Fruit fly (Drosophila melanogaster) whole organism, embryonic: ENCODE measurements around the gene CG13131.

Experiments used
- Atf6 ChIP-seq: fragments of 200-800 bp; sonication (Bioruptor generic); IDR thresholded peaks from 2 replicates; pipeline ENCODE4 v1.3.6; 2022; ENCODE audit warnings: missing biosample characterization, missing genetic modification characterization
- BEAF-32 ChIP-seq: fragments of 200-800 bp; sonication (Bioruptor generic); optimal IDR thresholded peaks from 3 replicates; lab custom pipeline; 2017; ENCODE audit warnings: missing biosample characterization, missing genetic modification characterization, mild to moderate bottlenecking, moderate library complexity, missing genetic modification reagents
- CG10431 ChIP-seq: fragments of 200-800 bp; sonication (Bioruptor generic); optimal IDR thresholded peaks from 3 replicates; lab custom pipeline; 2018; ENCODE audit warnings: missing biosample characterization, mild to moderate bottlenecking, missing genetic modification characterization
- CG10654 ChIP-seq: fragments of 200-800 bp; sonication (Bioruptor generic); optimal IDR thresholded peaks from 2 replicates; lab custom pipeline; 2016; ENCODE audit warnings: missing biosample characterization, missing genetic modification characterization
- CG12659 ChIP-seq: fragments of 200-800 bp; sonication (Bioruptor generic); optimal IDR thresholded peaks from 3 replicates; lab custom pipeline; 2017; ENCODE audit warnings: mild to moderate bottlenecking, missing biosample characterization, missing genetic modification reagents, missing genetic modification characterization
- CG12744 ChIP-seq: fragments of 200-800 bp; sonication (Bioruptor generic); optimal IDR thresholded peaks from 2 replicates; lab custom pipeline; 2016; ENCODE audit warnings: missing biosample characterization, missing genetic modification characterization
- CG13287 ChIP-seq: fragments of 200-800 bp; sonication (Bioruptor generic); IDR thresholded peaks from 2 replicates; pipeline ENCODE4 v1.3.6; 2022; ENCODE audit warnings: missing biosample characterization, missing genetic modification characterization; ENCODE audit not compliant: partially characterized antibody
- CG13424 ChIP-seq: fragments of 200-800 bp; sonication (Bioruptor generic); optimal IDR thresholded peaks from 2 replicates; lab custom pipeline; 2019; ENCODE audit warnings: missing biosample characterization, mild to moderate bottlenecking, missing genetic modification characterization, moderate library complexity
- CG13775 ChIP-seq: fragments of 200-800 bp; sonication (Bioruptor generic); optimal IDR thresholded peaks from 3 replicates; lab custom pipeline; 2017; ENCODE audit warnings: missing biosample characterization, mild to moderate bottlenecking, missing genetic modification characterization
- CG15479 ChIP-seq: fragments of 200-800 bp; sonication (Bioruptor generic); optimal IDR thresholded peaks from 3 replicates; lab custom pipeline; 2019; ENCODE audit warnings: missing biosample characterization, mild to moderate bottlenecking, missing genetic modification characterization, moderate library complexity
- CG16813 ChIP-seq: fragments of 200-800 bp; sonication (Bioruptor generic); IDR thresholded peaks from 3 replicates; pipeline ENCODE4 v1.3.6; 2022; ENCODE audit warnings: missing biosample characterization, missing genetic modification characterization; ENCODE audit not compliant: partially characterized antibody
- CG17912 ChIP-seq: fragments of 200-800 bp; sonication (Bioruptor generic); optimal IDR thresholded peaks from 2 replicates; lab custom pipeline; 2018; ENCODE audit warnings: missing biosample characterization, mild to moderate bottlenecking, missing genetic modification characterization
- CG2199 ChIP-seq: fragments of 200-800 bp; sonication (Bioruptor generic); IDR thresholded peaks from 3 replicates; pipeline ENCODE4 v1.3.6; 2022; ENCODE audit warnings: missing biosample characterization, missing genetic modification characterization
- CG2712 ChIP-seq: fragments of 200-800 bp; optimal IDR thresholded peaks from 3 replicates; lab custom pipeline; 2019; ENCODE audit warnings: missing biosample characterization, mild to moderate bottlenecking, missing genetic modification characterization, moderate library complexity
- CG32772 ChIP-seq: fragments of 200-800 bp; sonication (Bioruptor generic); IDR thresholded peaks from 2 replicates; pipeline ENCODE4 v1.3.6; 2022; ENCODE audit warnings: missing biosample characterization, missing genetic modification characterization
- CG33557 ChIP-seq: fragments of 200-800 bp; sonication (Bioruptor generic); optimal IDR thresholded peaks from 2 replicates; lab custom pipeline; 2019; ENCODE audit warnings: missing biosample characterization, mild to moderate bottlenecking, missing genetic modification characterization, moderate library complexity
- CG34224 ChIP-seq: fragments of 200-800 bp; sonication (Bioruptor generic); IDR thresholded peaks from 3 replicates; pipeline ENCODE4 v1.3.6; 2022; ENCODE audit warnings: missing biosample characterization, missing genetic modification characterization; ENCODE audit not compliant: partially characterized antibody
- CG3838 ChIP-seq: fragments of 200-800 bp; sonication (Bioruptor generic); optimal IDR thresholded peaks from 3 replicates; lab custom pipeline; 2016; ENCODE audit warnings: missing biosample characterization, missing genetic modification characterization
- CG6272 ChIP-seq: fragments of 200-800 bp; sonication (Bioruptor generic); IDR thresholded peaks from 2 replicates; pipeline ENCODE4 v1.3.6; 2022; ENCODE audit warnings: missing biosample characterization, missing genetic modification characterization
- CG6854 ChIP-seq: fragments of 200-800 bp; sonication (Bioruptor generic); optimal IDR thresholded peaks from 3 replicates; lab custom pipeline; 2017; ENCODE audit warnings: missing biosample characterization, mild to moderate bottlenecking, missing genetic modification characterization
- CG9797 ChIP-seq: fragments of 200-800 bp; sonication (Bioruptor generic); optimal IDR thresholded peaks from 3 replicates; lab custom pipeline; 2018; ENCODE audit warnings: missing biosample characterization, mild to moderate bottlenecking, missing genetic modification characterization
- CoRest ChIP-seq: fragments of 200-800 bp; sonication (Bioruptor generic); optimal IDR thresholded peaks from 3 replicates; lab custom pipeline; 2018; ENCODE audit warnings: missing biosample characterization, mild to moderate bottlenecking, missing genetic modification characterization, moderate library complexity
- Drgx ChIP-seq: fragments of 200-800 bp; sonication (Bioruptor generic); IDR thresholded peaks from 2 replicates; pipeline ENCODE4 v1.3.6; 2022; ENCODE audit warnings: missing biosample characterization, missing genetic modification characterization
- E2f1 ChIP-seq: fragments of 200-800 bp; sonication (Bioruptor generic); IDR thresholded peaks from 2 replicates; pipeline ENCODE4 v1.3.6; 2022; ENCODE audit warnings: missing biosample characterization, missing genetic modification characterization
- Fer3 ChIP-seq: fragments of 200-800 bp; sonication (Bioruptor generic); optimal IDR thresholded peaks from 2 replicates; lab custom pipeline; 2018; ENCODE audit warnings: missing biosample characterization, mild to moderate bottlenecking, missing genetic modification characterization, moderate library complexity
- MTF-1 ChIP-seq: fragments of 200-800 bp; sonication (Bioruptor generic); optimal IDR thresholded peaks from 2 replicates; lab custom pipeline; 2018; ENCODE audit warnings: missing biosample characterization, mild to moderate bottlenecking, missing genetic modification characterization, borderline replicate concordance
- Meics ChIP-seq: fragments of 200-800 bp; sonication (Bioruptor generic); optimal IDR thresholded peaks from 2 replicates; lab custom pipeline; 2017; ENCODE audit warnings: missing biosample characterization, mild to moderate bottlenecking, missing genetic modification characterization
- Nf-YA ChIP-seq: fragments of 200-800 bp; sonication (Bioruptor generic); IDR thresholded peaks from 2 replicates; pipeline ENCODE4 v1.3.6; 2022; ENCODE audit warnings: missing biosample characterization, missing genetic modification characterization
- Nf-YB ChIP-seq: fragments of 200-800 bp; sonication (Bioruptor generic); optimal IDR thresholded peaks from 3 replicates; lab custom pipeline; 2019; ENCODE audit warnings: missing biosample characterization, mild to moderate bottlenecking, missing genetic modification characterization, moderate library complexity
- YL-1 ChIP-seq: fragments of 200-800 bp; sonication (Bioruptor generic); optimal IDR thresholded peaks from 3 replicates; lab custom pipeline; 2017; ENCODE audit warnings: missing biosample characterization, mild to moderate bottlenecking, missing genetic modification characterization
- ash1 ChIP-seq: fragments of 200-800 bp; sonication (Bioruptor generic); optimal IDR thresholded peaks from 2 replicates; lab custom pipeline; 2018; ENCODE audit warnings: missing biosample characterization, mild to moderate bottlenecking, missing genetic modification characterization
- az2 ChIP-seq: fragments of 200-800 bp; sonication (Bioruptor generic); optimal IDR thresholded peaks from 3 replicates; lab custom pipeline; 2016; ENCODE audit warnings: missing biosample characterization, missing genetic modification characterization
- chif ChIP-seq, 2 experiments: fragments of 200-800 bp; sonication (Bioruptor generic); optimal IDR thresholded peaks; 3 replicates each; lab custom pipeline; 2016; ENCODE audit warnings: missing biosample characterization in 2 of 2, missing genetic modification characterization in 2 of 2
- croc ChIP-seq: fragments of 200-800 bp; sonication (Bioruptor generic); conservative IDR thresholded peaks from 3 replicates; pipeline ENCODE4 v1.3.6; 2022; ENCODE audit warnings: missing biosample characterization, missing genetic modification characterization
- dmrt11E ChIP-seq: fragments of 200-800 bp; sonication (Bioruptor generic); optimal IDR thresholded peaks from 3 replicates; lab custom pipeline; 2018; ENCODE audit warnings: missing biosample characterization, mild to moderate bottlenecking, missing genetic modification characterization, moderate library complexity
- fd64A ChIP-seq: fragments of 200-800 bp; sonication (Bioruptor generic); optimal IDR thresholded peaks from 3 replicates; lab custom pipeline; 2018; ENCODE audit warnings: missing biosample characterization, mild to moderate bottlenecking, missing genetic modification characterization
- ftz-f1 ChIP-seq: fragments of 200-800 bp; sonication (Bioruptor generic); optimal IDR thresholded peaks from 2 replicates; lab custom pipeline; 2016; ENCODE audit warnings: missing biosample characterization, missing genetic modification characterization
- grau ChIP-seq: fragments of 200-800 bp; optimal IDR thresholded peaks from 3 replicates; lab custom pipeline; 2019; ENCODE audit warnings: missing biosample characterization, mild to moderate bottlenecking, missing genetic modification characterization, moderate library complexity
- hkb ChIP-seq, 2 experiments: fragments of 200-800 bp in 1 of 2; fragments of >200 bp in 1 of 2; sonication (Bioruptor generic) in 1 of 2; IDR thresholded peaks in 1 of 2; optimal IDR thresholded peaks in 1 of 2; 2 replicates each; pipeline versions ENCODE4 v1.3.6 to Lab custom; 2017 to 2022; ENCODE audit warnings: missing biosample characterization in 1 of 2, missing genetic modification characterization in 1 of 2
- jumu ChIP-seq: fragments of 200-800 bp; sonication (Bioruptor generic); optimal IDR thresholded peaks from 3 replicates; lab custom pipeline; 2016; ENCODE audit warnings: missing biosample characterization, missing genetic modification characterization
- lbe ChIP-seq: fragments of 200-800 bp; sonication (Bioruptor generic); optimal IDR thresholded peaks from 2 replicates; lab custom pipeline; 2016; ENCODE audit warnings: missing biosample characterization, mild to moderate bottlenecking, missing genetic modification characterization
- nmo ChIP-seq: fragments of 200-800 bp; sonication (Bioruptor generic); optimal IDR thresholded peaks from 2 replicates; lab custom pipeline; 2018; ENCODE audit warnings: missing biosample characterization, mild to moderate bottlenecking, missing genetic modification characterization, moderate library complexity
- org-1 ChIP-seq: fragments of 200-800 bp; sonication (Bioruptor generic); optimal IDR thresholded peaks from 2 replicates; lab custom pipeline; 2017; ENCODE audit warnings: missing biosample characterization, missing genetic modification characterization
- pzg ChIP-seq: fragments of 200-800 bp; sonication (Bioruptor generic); optimal IDR thresholded peaks from 3 replicates; lab custom pipeline; 2018; ENCODE audit warnings: missing biosample characterization, mild to moderate bottlenecking, missing genetic modification characterization, moderate library complexity
- ranshi ChIP-seq: fragments of 200-800 bp; sonication (Bioruptor generic); IDR thresholded peaks from 2 replicates; pipeline ENCODE4 v1.3.6; 2022; ENCODE audit warnings: missing biosample characterization, missing genetic modification characterization
- sqz ChIP-seq: fragments of 200-800 bp; sonication (Bioruptor generic); optimal IDR thresholded peaks from 3 replicates; lab custom pipeline; 2018; ENCODE audit warnings: missing biosample characterization, mild to moderate bottlenecking, missing genetic modification characterization
- trem ChIP-seq: fragments of 200-800 bp; optimal IDR thresholded peaks from 3 replicates; lab custom pipeline; 2019; ENCODE audit warnings: missing biosample characterization, mild to moderate bottlenecking, missing genetic modification characterization, moderate library complexity

Gene CG13131

DNA sequence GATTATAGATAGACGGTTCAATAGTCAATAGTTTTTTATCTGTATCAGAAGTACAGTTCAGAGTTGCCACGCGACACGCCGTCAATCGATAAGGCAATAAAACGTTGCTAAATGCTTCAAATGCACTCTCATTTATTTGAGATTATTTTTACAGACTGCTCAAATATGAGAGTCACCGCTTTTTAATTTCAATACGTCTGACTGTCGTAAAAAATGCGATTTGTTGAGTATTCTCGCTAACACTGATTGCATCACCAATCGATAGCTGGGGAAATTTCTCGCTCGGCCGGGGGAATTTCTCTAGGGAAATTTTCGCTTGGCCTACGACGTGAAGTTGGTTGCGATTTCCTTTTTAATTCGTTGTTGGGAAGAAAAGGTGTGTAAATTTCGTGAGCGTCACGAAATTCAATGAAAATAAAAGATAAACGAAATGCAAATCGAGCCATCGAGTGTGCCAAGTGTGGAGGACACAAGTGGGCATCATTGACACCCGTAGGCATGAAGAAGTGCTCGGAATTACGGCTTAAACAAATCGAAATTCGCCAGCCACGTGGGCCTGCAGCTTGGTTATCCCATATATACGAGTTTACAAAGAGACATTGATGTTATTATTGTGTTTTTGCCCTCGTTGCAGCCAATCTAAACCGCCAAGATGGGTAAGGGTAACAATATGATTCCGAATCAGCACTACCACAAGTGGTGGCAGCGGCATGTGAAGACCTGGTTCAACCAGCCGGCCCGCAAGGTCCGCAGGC lies 50.1 kb downstream of the CG13131 start, which contains the start of the genes Dref and RpL13 (continued):
- TF ChIP-seq CG17912 (GFP tag; lab: Kevin White, UChicago), result peak; percentile 96
- TF ChIP-seq org-1 (GFP tag; lab: Kevin White, UChicago), result peak; percentile 91
- TF ChIP-seq E2f1, result peak; percentile 67
- peak; percentile 79 for TF ChIP-seq CG16813
- peak; percentile 94 for TF ChIP-seq CG13775

DNA sequence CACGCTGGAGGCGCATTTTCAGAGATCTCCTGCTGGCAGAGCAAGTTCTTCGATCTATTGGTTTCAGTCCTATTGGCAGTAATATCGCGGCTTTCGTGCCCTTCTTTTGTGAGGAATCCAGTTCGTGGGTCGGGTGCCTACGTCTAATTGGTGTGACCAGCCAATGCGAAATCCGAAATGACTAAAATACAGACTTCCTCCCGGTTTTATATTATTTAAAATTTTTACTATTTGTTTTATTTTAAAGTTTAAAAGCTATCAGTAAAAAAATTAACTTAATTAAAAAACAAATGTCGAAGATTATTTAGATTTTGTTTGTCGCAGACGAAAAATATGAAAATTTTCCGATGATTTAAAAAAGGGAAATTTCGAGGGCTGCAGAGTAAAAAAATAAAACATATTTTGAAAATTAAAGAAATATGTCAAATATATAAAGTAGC lies 53.6 kb downstream of the CG13131 start, which contains the start of gene CG5850:
CG5850 (minus strand) TSS at position 347 of the 440 bp plus-strand sequence.
- TF ChIP-seq CG9797 (GFP tag; lab: Kevin White, UChicago), result peak; percentile 62
- peak; percentile 1 for TF ChIP-seq Meics
- no peak for TF ChIP-seq CG15479 (GFP tag; lab: Kevin White, UChicago)
- peak; percentile 29 for TF ChIP-seq pzg (GFP tag; lab: Kevin White, UChicago)
- peak; percentile 8 for TF ChIP-seq nmo (GFP tag; lab: Kevin White, UChicago)
- peak; percentile 7 for TF ChIP-seq dmrt11E
- 0 out of 3 replicates have a peak, but pooled peaks have one; percentile 25 for TF ChIP-seq CG34224 (GFP tag; lab: Robert Waterston, UW)
- TF ChIP-seq sqz (GFP tag; lab: Kevin White, UChicago), result peak; percentile 34
- TF ChIP-seq ftz-f1, result no peak
- no peak for TF ChIP-seq CG3838 (GFP tag; lab: Kevin White, UChicago)
- peak; percentile 56 for TF ChIP-seq trem (tag; lab: Kevin White, UChicago)
- no peak for TF ChIP-seq ash1
- TF ChIP-seq CG2712 (tag; lab: Kevin White, UChicago), result peak; percentile 44
- no peak for TF ChIP-seq jumu (GFP tag; lab: Kevin White, UChicago)
- TF ChIP-seq croc (GFP tag; lab: Robert Waterston, UW), result no peak
- no peak for TF ChIP-seq CG2199 (GFP tag; lab: Robert Waterston, UW)
- no peak for TF ChIP-seq CG32772
- TF ChIP-seq YL-1 (GFP tag; lab: Kevin White, UChicago), result peak; percentile 77
- peak; percentile 20 for TF ChIP-seq CG10431 (GFP tag; lab: Kevin White, UChicago)
- no peak for TF ChIP-seq CG12744 (GFP tag; lab: Kevin White, UChicago)
- peak; percentile 34 for TF ChIP-seq CG33557 (GFP tag; lab: Kevin White, UChicago)
- TF ChIP-seq CG10654 (GFP tag; lab: Kevin White, UChicago), result no peak
- TF ChIP-seq chif (GFP tag; optimal IDR thresholded peaks at IDR 0.05; lab: Kevin White, UChicago), result no peak
- TF ChIP-seq Nf-YB (GFP tag; lab: Kevin White, UChicago), result peak; percentile 3
- TF ChIP-seq CG6854 (GFP tag; lab: Kevin White, UChicago), result no peak
- TF ChIP-seq ranshi (GFP tag; lab: Robert Waterston, UW), result no peak
- TF ChIP-seq grau (tag; lab: Kevin White, UChicago), result peak; percentile 9
- peak; percentile 28 for TF ChIP-seq CG13424
- peak; percentile 51 for TF ChIP-seq CG12659 (GFP tag; lab: Kevin White, UChicago)
- TF ChIP-seq CoRest (tag; lab: Kevin White, UChicago), result peak; percentile 52
- TF ChIP-seq CG13287 (GFP tag; lab: Robert Waterston, UW), result peak; percentile 45
- no peak for TF ChIP-seq MTF-1 (GFP tag; lab: Kevin White, UChicago)
- no peak for TF ChIP-seq hkb (optimal IDR thresholded peaks at IDR 0.05; lab: Kevin White, UChicago)
- TF ChIP-seq hkb (GFP tag; IDR thresholded peaks at IDR 0.05; lab: Robert Waterston, UW), result peak; percentile 24; the same call in 1 of the 2 replicates
- no peak for TF ChIP-seq fd64A (GFP tag; lab: Kevin White, UChicago)
- TF ChIP-seq CG6272 (GFP tag; lab: Robert Waterston, UW), result no peak
- peak; percentile 25 for TF ChIP-seq lbe
- no peak for TF ChIP-seq Atf6
- no peak for TF ChIP-seq Drgx (GFP tag; lab: Robert Waterston, UW)
- no peak for TF ChIP-seq Nf-YA (GFP tag; lab: Robert Waterston, UW)
- peak; percentile 18 for TF ChIP-seq BEAF-32 (GFP tag; lab: Kevin White, UChicago)
- TF ChIP-seq az2 (GFP tag; lab: Kevin White, UChicago), result no peak
- peak; percentile 25 for TF ChIP-seq Fer3 (tag; lab: Kevin White, UChicago)
